Fruit fly (Drosophila melanogaster) whole organism: ENCODE measurements around the gene Lip4.

Experiments
- Dll ChIP-seq: fragments of >200 bp; optimal IDR thresholded peaks from 2 replicates; lab custom pipeline; 2017
- EcR ChIP-seq, 2 experiments: fragments of >200 bp; optimal IDR thresholded peaks; 2 replicates each; lab custom pipeline; 2017; ENCODE audit warnings: missing biosample characterization in 2 of 2, missing genetic modification characterization in 2 of 2, missing genetic modification reagents in 2 of 2
- pan ChIP-seq: fragments of >200 bp; optimal IDR thresholded peaks from 2 replicates; lab custom pipeline; 2017
- psq ChIP-seq: fragments of >200 bp; optimal IDR thresholded peaks from 2 replicates; lab custom pipeline; 2017
- usp ChIP-seq: fragments of >200 bp; optimal IDR thresholded peaks from 2 replicates; lab custom pipeline; 2017; ENCODE audit warnings: missing biosample characterization, missing genetic modification characterization, mixed read lengths

dm6 chr2L:10543992-10544391 lies 16.6 kb downstream of the Lip4 start:
- no peak for TF ChIP-seq psq (lab: Kevin White, UChicago)
- no peak for TF ChIP-seq usp (GFP tag; lab: Kevin White, UChicago)
- no peak for TF ChIP-seq pan (lab: Kevin White, UChicago)
- TF ChIP-seq Dll (lab: Kevin White, UChicago) = no peak
- TF ChIP-seq EcR (GFP tag; optimal IDR thresholded peaks at IDR 0.05; lab: Kevin White, UChicago) = no peak
